Fruit fly (Drosophila melanogaster) whole organism, embryonic: ENCODE measurements around the gene lectin-30A.

Source experiments
- Awh ChIP-seq: fragments of 200-800 bp; sonication (Bioruptor generic); IDR thresholded peaks from 2 replicates; pipeline ENCODE4, ENCODE4 v1.3.6; 2022; ENCODE audit warnings: missing biosample characterization, missing genetic modification characterization
- B-H2 ChIP-seq: fragments of 200-800 bp; sonication (Bioruptor generic); optimal IDR thresholded peaks from 2 replicates; lab custom pipeline; 2018; ENCODE audit warnings: missing biosample characterization, mild to moderate bottlenecking, missing genetic modification characterization
- BtbVII ChIP-seq: fragments of 200-800 bp; sonication (Bioruptor generic); optimal IDR thresholded peaks from 3 replicates; lab custom pipeline; 2017; ENCODE audit warnings: missing biosample characterization, mild to moderate bottlenecking, missing genetic modification characterization
- CG1024 ChIP-seq: fragments of 200-800 bp; sonication (Bioruptor generic); IDR thresholded peaks from 2 replicates; pipeline ENCODE4 v1.3.6; 2022; ENCODE audit warnings: missing biosample characterization, missing genetic modification characterization
- CG10267 ChIP-seq: fragments of 200-800 bp; sonication (Bioruptor generic); optimal IDR thresholded peaks from 2 replicates; lab custom pipeline; 2018; ENCODE audit warnings: missing biosample characterization, mild to moderate bottlenecking, missing genetic modification characterization, moderate library complexity
- CG12942 ChIP-seq: fragments of 200-800 bp; sonication (Bioruptor generic); optimal IDR thresholded peaks from 3 replicates; lab custom pipeline; 2016; ENCODE audit warnings: missing biosample characterization, missing genetic modification characterization
- CG1603 ChIP-seq: fragments of 200-800 bp; sonication (Bioruptor generic); optimal IDR thresholded peaks from 2 replicates; lab custom pipeline; 2019; ENCODE audit warnings: missing biosample characterization, mild to moderate bottlenecking, missing genetic modification characterization, moderate library complexity
- CG16779 ChIP-seq: fragments of 200-800 bp; sonication (Bioruptor generic); IDR thresholded peaks from 2 replicates; pipeline ENCODE4 v1.3.6; 2022; ENCODE audit warnings: missing biosample characterization, missing genetic modification characterization
- CG17361 ChIP-seq: fragments of 200-800 bp; sonication (Bioruptor generic); IDR thresholded peaks from 3 replicates; pipeline ENCODE4 v1.3.6; 2022; ENCODE audit warnings: missing biosample characterization, missing genetic modification characterization
- CG17612 ChIP-seq: fragments of 200-800 bp; sonication (Bioruptor generic); IDR thresholded peaks from 2 replicates; pipeline ENCODE4 v1.3.6; 2022; ENCODE audit warnings: missing biosample characterization, missing genetic modification characterization
- CG1792 ChIP-seq: fragments of 200-800 bp; sonication (Bioruptor generic); optimal IDR thresholded peaks from 2 replicates; lab custom pipeline; 2016; ENCODE audit warnings: missing biosample characterization, missing genetic modification characterization
- CG18476 ChIP-seq: fragments of 200-800 bp; sonication (Bioruptor generic); optimal IDR thresholded peaks from 2 replicates; lab custom pipeline; 2016; ENCODE audit warnings: missing biosample characterization, mild to moderate bottlenecking, missing genetic modification characterization
- CG18764 ChIP-seq: fragments of 200-800 bp; sonication (Bioruptor generic); optimal IDR thresholded peaks from 3 replicates; lab custom pipeline; 2016; ENCODE audit warnings: missing biosample characterization, missing genetic modification characterization
- CG33213 ChIP-seq: fragments of 200-800 bp; sonication (Bioruptor generic); optimal IDR thresholded peaks from 3 replicates; lab custom pipeline; 2016; ENCODE audit warnings: missing biosample characterization, missing genetic modification characterization
- CG3407 ChIP-seq: fragments of 200-800 bp; sonication (Bioruptor generic); optimal IDR thresholded peaks from 2 replicates; lab custom pipeline; 2018; ENCODE audit warnings: missing biosample characterization, mild to moderate bottlenecking, missing genetic modification characterization
- CG3726 ChIP-seq: fragments of 200-800 bp; sonication (Bioruptor generic); IDR thresholded peaks from 3 replicates; pipeline ENCODE4, ENCODE4 v1.3.6; 2022; ENCODE audit warnings: missing biosample characterization, missing genetic modification characterization
- CG42726 ChIP-seq: fragments of 200-800 bp; sonication (Bioruptor generic); IDR thresholded peaks from 2 replicates; pipeline ENCODE4 v1.3.6; 2022; ENCODE audit warnings: missing biosample characterization, missing genetic modification characterization; ENCODE audit not compliant: partially characterized antibody
- CG4617 ChIP-seq: fragments of 200-800 bp; sonication (Bioruptor generic); optimal IDR thresholded peaks from 3 replicates; lab custom pipeline; 2016; ENCODE audit warnings: missing biosample characterization, missing genetic modification characterization, borderline replicate concordance
- CG5245 ChIP-seq: fragments of 200-800 bp; sonication (Bioruptor generic); optimal IDR thresholded peaks from 3 replicates; lab custom pipeline; 2016; ENCODE audit warnings: missing biosample characterization, missing genetic modification characterization
- CG5953 ChIP-seq: fragments of 200-800 bp; sonication (Bioruptor generic); IDR thresholded peaks from 2 replicates; pipeline ENCODE4 v1.3.6; 2022; ENCODE audit warnings: missing biosample characterization, missing genetic modification characterization
- CG6683 ChIP-seq: fragments of 200-800 bp; sonication (Bioruptor generic); optimal IDR thresholded peaks from 2 replicates; lab custom pipeline; 2017; ENCODE audit warnings: missing biosample characterization, mild to moderate bottlenecking, missing genetic modification characterization, missing genetic modification reagents
- CG7928 ChIP-seq: fragments of 200-800 bp; sonication (Bioruptor generic); optimal IDR thresholded peaks from 2 replicates; lab custom pipeline; 2017; ENCODE audit warnings: missing biosample characterization, mild to moderate bottlenecking, missing genetic modification characterization
- CG7963 ChIP-seq: fragments of 200-800 bp; sonication (Bioruptor generic); IDR thresholded peaks from 3 replicates; pipeline ENCODE4 v1.3.6; 2022; ENCODE audit warnings: missing biosample characterization, missing genetic modification characterization; ENCODE audit not compliant: partially characterized antibody
- CG7987 ChIP-seq: fragments of 200-800 bp; sonication (Bioruptor generic); optimal IDR thresholded peaks from 2 replicates; lab custom pipeline; 2018; ENCODE audit warnings: missing biosample characterization, mild to moderate bottlenecking, missing genetic modification characterization, moderate library complexity
- CG8388 ChIP-seq: fragments of 200-800 bp; sonication (Bioruptor generic); optimal IDR thresholded peaks from 2 replicates; lab custom pipeline; 2019; ENCODE audit warnings: missing biosample characterization, mild to moderate bottlenecking, missing genetic modification characterization, moderate library complexity
- CG9876 ChIP-seq: fragments of 200-800 bp; sonication (Bioruptor generic); optimal IDR thresholded peaks from 2 replicates; lab custom pipeline; 2016; ENCODE audit warnings: missing biosample characterization, missing genetic modification characterization
- CHES-1-like ChIP-seq: fragments of 200-800 bp; sonication (Bioruptor generic); optimal IDR thresholded peaks from 2 replicates; lab custom pipeline; 2016; ENCODE audit warnings: missing biosample characterization, missing genetic modification characterization
- Camta ChIP-seq: fragments of 200-800 bp; sonication (Bioruptor generic); optimal IDR thresholded peaks from 2 replicates; lab custom pipeline; 2016; ENCODE audit warnings: missing biosample characterization, missing genetic modification characterization
- CkIIα-i1 ChIP-seq: fragments of 200-800 bp; sonication (Bioruptor generic); IDR thresholded peaks from 2 replicates; pipeline ENCODE4 v1.3.6; 2022; ENCODE audit warnings: missing biosample characterization, missing genetic modification characterization
- D19A ChIP-seq: fragments of 200-800 bp; optimal IDR thresholded peaks from 3 replicates; lab custom pipeline; 2019; ENCODE audit warnings: missing biosample characterization, mild to moderate bottlenecking, missing genetic modification characterization, moderate library complexity
- NFAT ChIP-seq: fragments of 200-800 bp; sonication (Bioruptor generic); IDR thresholded peaks from 2 replicates; pipeline ENCODE4 v1.3.6; 2022; ENCODE audit warnings: missing biosample characterization, missing genetic modification characterization
- PHDP ChIP-seq: fragments of 200-800 bp; sonication (Bioruptor generic); optimal IDR thresholded peaks from 3 replicates; lab custom pipeline; 2018; ENCODE audit warnings: missing biosample characterization, mild to moderate bottlenecking, missing genetic modification characterization, moderate library complexity
- Sin3A ChIP-seq: fragments of >200 bp; optimal IDR thresholded peaks from 2 replicates; lab custom pipeline; 2018
- Sox102F ChIP-seq: fragments of 200-800 bp; sonication (Bioruptor generic); optimal IDR thresholded peaks from 2 replicates; lab custom pipeline; 2018; ENCODE audit warnings: missing biosample characterization, mild to moderate bottlenecking, missing genetic modification characterization, moderate library complexity
- Vsx1 ChIP-seq: fragments of 200-800 bp; sonication (Bioruptor generic); optimal IDR thresholded peaks from 2 replicates; lab custom pipeline; 2017; ENCODE audit warnings: missing biosample characterization, mild to moderate bottlenecking, missing genetic modification characterization, missing genetic modification reagents
- al ChIP-seq: fragments of 200-800 bp; sonication (Bioruptor generic); IDR thresholded peaks from 2 replicates; pipeline ENCODE4 v1.3.6; 2022; ENCODE audit warnings: missing biosample characterization, missing genetic modification characterization
- cato ChIP-seq: fragments of 200-800 bp; sonication (Bioruptor generic); optimal IDR thresholded peaks from 2 replicates; lab custom pipeline; 2016; ENCODE audit warnings: missing biosample characterization, missing genetic modification characterization, borderline replicate concordance
- dmrt99B ChIP-seq: fragments of 200-800 bp; sonication (Bioruptor generic); optimal IDR thresholded peaks from 2 replicates; lab custom pipeline; 2018; ENCODE audit warnings: missing biosample characterization, mild to moderate bottlenecking, missing genetic modification characterization, moderate library complexity
- fu2 ChIP-seq: fragments of 200-800 bp; sonication (Bioruptor generic); optimal IDR thresholded peaks from 2 replicates; lab custom pipeline; 2016; ENCODE audit warnings: missing biosample characterization, missing genetic modification characterization
- grn ChIP-seq: fragments of 200-800 bp; sonication (Bioruptor generic); optimal IDR thresholded peaks from 3 replicates; lab custom pipeline; 2017; ENCODE audit warnings: missing biosample characterization, missing genetic modification characterization
- gsb ChIP-seq: fragments of 200-800 bp; sonication (Bioruptor generic); IDR thresholded peaks from 2 replicates; pipeline ENCODE4 v1.3.6; 2022; ENCODE audit warnings: missing biosample characterization, missing genetic modification characterization
- kay ChIP-seq: fragments of 200-800 bp; sonication (Bioruptor generic); optimal IDR thresholded peaks from 2 replicates; lab custom pipeline; 2016; ENCODE audit warnings: missing biosample characterization, missing genetic modification characterization
- maf-S ChIP-seq: fragments of 200-800 bp; sonication (Bioruptor generic); optimal IDR thresholded peaks from 2 replicates; lab custom pipeline; 2016; ENCODE audit warnings: missing biosample characterization, missing genetic modification characterization
- mam ChIP-seq: fragments of 200-800 bp; sonication (Bioruptor generic); optimal IDR thresholded peaks from 3 replicates; lab custom pipeline; 2016; ENCODE audit warnings: missing biosample characterization, missing genetic modification characterization
- onecut ChIP-seq: fragments of 200-800 bp; sonication (Bioruptor generic); IDR thresholded peaks from 2 replicates; pipeline ENCODE4 v1.3.6; 2022; ENCODE audit warnings: missing biosample characterization, missing genetic modification characterization
- pan ChIP-seq, 4 experiments: fragments of >200 bp in 3 of 4; fragments of 200-800 bp in 1 of 4; sonication (Bioruptor generic) in 1 of 4; optimal IDR thresholded peaks in 3 of 4; IDR thresholded peaks in 1 of 4; 2 replicates each; pipeline versions ENCODE4 v1.3.6 to Lab custom; 2017 to 2022; ENCODE audit warnings: missing biosample characterization in 2 of 4, missing genetic modification characterization in 2 of 4, mixed read lengths in 1 of 4
- psq ChIP-seq: fragments of 200-800 bp; sonication (Bioruptor generic); optimal IDR thresholded peaks from 2 replicates; lab custom pipeline; 2017; ENCODE audit warnings: missing biosample characterization, missing genetic modification characterization
- repo ChIP-seq: fragments of 200-800 bp; sonication (Bioruptor generic); optimal IDR thresholded peaks from 2 replicates; lab custom pipeline; 2016; ENCODE audit warnings: missing biosample characterization, missing genetic modification characterization
- sc ChIP-seq, 3 experiments: fragments of >200 bp in 2 of 3; fragments of 200-800 bp in 1 of 3; sonication (Bioruptor generic) in 1 of 3; optimal IDR thresholded peaks; 2 replicates in 2 of 3; 3 replicates in 1 of 3; lab custom pipeline; 2017; ENCODE audit warnings: mild to moderate bottlenecking in 1 of 3, missing biosample characterization in 1 of 3, missing genetic modification characterization in 1 of 3, missing genetic modification reagents in 1 of 3
- tio ChIP-seq: fragments of 200-800 bp; sonication (Bioruptor generic); optimal IDR thresholded peaks from 2 replicates; lab custom pipeline; 2017; ENCODE audit warnings: missing biosample characterization, missing genetic modification characterization, inconsistent platforms
- tx ChIP-seq: fragments of 200-800 bp; sonication (Bioruptor generic); optimal IDR thresholded peaks from 2 replicates; lab custom pipeline; 2016; ENCODE audit warnings: missing biosample characterization, missing genetic modification characterization

Gene lectin-30A

dm6 chr2L:9235556-9236001 lies 19.1 kb downstream of the lectin-30A start (continued):
- no peak for TF ChIP-seq CG5245 (GFP tag; lab: Kevin White, UChicago)
- TF ChIP-seq CG7987 (GFP tag; lab: Kevin White, UChicago) = no peak
- TF ChIP-seq BtbVII = peak; percentile 1
- peak; percentile 14 for TF ChIP-seq B-H2 (GFP tag; lab: Kevin White, UChicago)
- TF ChIP-seq CG7963 (GFP tag; lab: Robert Waterston, UW) = no peak
- no peak for TF ChIP-seq CG1792 (GFP tag; lab: Kevin White, UChicago)
- no peak for TF ChIP-seq CG18476
- peak; percentile 68 for TF ChIP-seq al (GFP tag; lab: Robert Waterston, UW)
- TF ChIP-seq psq (GFP tag; lab: Kevin White, UChicago) = no peak
- peak; percentile 37 for TF ChIP-seq CG10267
- TF ChIP-seq tx (GFP tag; lab: Kevin White, UChicago) = no peak
- no peak for TF ChIP-seq CG12942 (GFP tag; lab: Kevin White, UChicago)
- TF ChIP-seq CG17612 = no peak
- TF ChIP-seq CG17361 (GFP tag; lab: Robert Waterston, UW) = no peak
- no peak for TF ChIP-seq CG4617 (GFP tag; lab: Kevin White, UChicago)
- no peak for TF ChIP-seq cato (GFP tag; lab: Kevin White, UChicago)
- peak; percentile 66 for TF ChIP-seq Sox102F
- TF ChIP-seq D19A = no peak
- TF ChIP-seq onecut (GFP tag; lab: Robert Waterston, UW) = no peak
- no peak for TF ChIP-seq sc (optimal IDR thresholded peaks at IDR 0.05; lab: Kevin White, UChicago)
- no peak for TF ChIP-seq sc (GFP tag; optimal IDR thresholded peaks at IDR 0.05; lab: Kevin White, UChicago)
- peak; percentile 20; the same call in 1 of the 2 replicates for TF ChIP-seq CG1024 (GFP tag; lab: Robert Waterston, UW)
- TF ChIP-seq Camta (GFP tag; lab: Kevin White, UChicago) = no peak
- no peak for TF ChIP-seq CG6683 (GFP tag; lab: Kevin White, UChicago)
- TF ChIP-seq kay (GFP tag; lab: Kevin White, UChicago) = no peak
- TF ChIP-seq CG33213 (GFP tag; lab: Kevin White, UChicago) = no peak
- peak; percentile 26 for TF ChIP-seq mam (GFP tag; lab: Kevin White, UChicago)
- no peak for TF ChIP-seq CkIIα-i1 (GFP tag; lab: Robert Waterston, UW)
- TF ChIP-seq maf-S = no peak
- no peak for TF ChIP-seq pan (optimal IDR thresholded peaks at IDR 0.05; lab: Kevin White, UChicago)
- TF ChIP-seq pan (GFP tag; optimal IDR thresholded peaks at IDR 0.05 in 1 of 2, IDR thresholded peaks at IDR 0.05 in 1 of 2) = peak in 1 of 2 experiments; percentile 80
- TF ChIP-seq fu2 (GFP tag; lab: Kevin White, UChicago) = no peak
- peak; percentile 31; the same call in 1 of the 2 replicates for TF ChIP-seq gsb (GFP tag; lab: Robert Waterston, UW)
- TF ChIP-seq Awh (GFP tag; lab: Robert Waterston, UW) = no peak
- peak; percentile 19 for TF ChIP-seq CG8388 (GFP tag; lab: Kevin White, UChicago)
- no peak for TF ChIP-seq Sin3A (lab: Kevin White, UChicago)
- TF ChIP-seq CG9876 = no peak
- no peak for TF ChIP-seq CG1603 (tag; lab: Kevin White, UChicago)
- TF ChIP-seq repo (GFP tag; lab: Kevin White, UChicago) = no peak
- TF ChIP-seq CG42726 (GFP tag; lab: Robert Waterston, UW) = no peak
- TF ChIP-seq tio (GFP tag; lab: Kevin White, UChicago) = no peak
- TF ChIP-seq CG7928 (GFP tag; lab: Kevin White, UChicago) = no peak
- TF ChIP-seq CG3726 (GFP tag; lab: Robert Waterston, UW) = no peak
- TF ChIP-seq CG16779 (GFP tag; lab: Robert Waterston, UW) = no peak
- TF ChIP-seq NFAT (GFP tag; lab: Robert Waterston, UW) = peak; percentile 48; the same call in 1 of the 2 replicates
- peak; percentile 61 for TF ChIP-seq PHDP (tag; lab: Kevin White, UChicago)
- no peak for TF ChIP-seq grn (GFP tag; lab: Kevin White, UChicago)
- no peak for TF ChIP-seq CG18764 (GFP tag; lab: Kevin White, UChicago)
- no peak for TF ChIP-seq Vsx1
- TF ChIP-seq dmrt99B (tag; lab: Kevin White, UChicago) = peak; percentile 70
- no peak for TF ChIP-seq CG3407 (GFP tag; lab: Kevin White, UChicago)
- no peak for TF ChIP-seq CG5953 (GFP tag; lab: Robert Waterston, UW)
- no peak for TF ChIP-seq CHES-1-like (GFP tag; lab: Kevin White, UChicago)
